Fruit fly (Drosophila melanogaster) whole organism, embryonic: ENCODE results near the gene Crg-1.

Source experiments
- Asciz ChIP-seq: fragments of 200-800 bp; sonication (Bioruptor generic); optimal IDR thresholded peaks from 2 replicates; lab custom pipeline; 2017; ENCODE audit warnings: missing biosample characterization, mild to moderate bottlenecking, missing genetic modification characterization, missing genetic modification reagents
- Atf-2 ChIP-seq: fragments of 200-800 bp; sonication (Bioruptor generic); optimal IDR thresholded peaks from 2 replicates; lab custom pipeline; 2016; ENCODE audit warnings: missing biosample characterization, missing genetic modification characterization
- CG10209 ChIP-seq: fragments of 200-800 bp; sonication (Bioruptor generic); optimal IDR thresholded peaks from 3 replicates; lab custom pipeline; 2017; ENCODE audit warnings: missing biosample characterization, mild to moderate bottlenecking, missing genetic modification characterization, missing genetic modification reagents
- CG10462 ChIP-seq: fragments of 200-800 bp; sonication (Bioruptor generic); optimal IDR thresholded peaks from 2 replicates; lab custom pipeline; 2016; ENCODE audit warnings: missing biosample characterization, missing genetic modification characterization
- CG10654 ChIP-seq: fragments of 200-800 bp; sonication (Bioruptor generic); optimal IDR thresholded peaks from 2 replicates; lab custom pipeline; 2016; ENCODE audit warnings: missing biosample characterization, missing genetic modification characterization
- CG11560 ChIP-seq: fragments of 200-800 bp; sonication (Bioruptor generic); IDR thresholded peaks from 3 replicates; pipeline ENCODE4 v1.3.6; 2022; ENCODE audit warnings: missing biosample characterization, missing genetic modification characterization
- CG12299 ChIP-seq: fragments of 200-800 bp; sonication (Bioruptor generic); optimal IDR thresholded peaks from 2 replicates; lab custom pipeline; 2018; ENCODE audit warnings: missing biosample characterization, mild to moderate bottlenecking, missing genetic modification characterization
- CG1233 ChIP-seq: fragments of 200-800 bp; sonication (Bioruptor generic); optimal IDR thresholded peaks from 4 replicates; lab custom pipeline; 2018; ENCODE audit warnings: missing biosample characterization, mild to moderate bottlenecking, missing genetic modification characterization
- CG12391 ChIP-seq: fragments of 200-800 bp; sonication (Bioruptor generic); optimal IDR thresholded peaks from 3 replicates; lab custom pipeline; 2018; ENCODE audit warnings: missing biosample characterization, mild to moderate bottlenecking, missing genetic modification characterization, moderate library complexity
- CG13296 ChIP-seq: fragments of 200-800 bp; sonication (Bioruptor generic); optimal IDR thresholded peaks from 3 replicates; lab custom pipeline; 2018; ENCODE audit warnings: missing biosample characterization, mild to moderate bottlenecking, missing genetic modification characterization
- CG13424 ChIP-seq: fragments of 200-800 bp; sonication (Bioruptor generic); optimal IDR thresholded peaks from 2 replicates; lab custom pipeline; 2019; ENCODE audit warnings: missing biosample characterization, mild to moderate bottlenecking, missing genetic modification characterization, moderate library complexity
- CG14965 ChIP-seq: fragments of 200-800 bp; sonication (Bioruptor generic); optimal IDR thresholded peaks from 2 replicates; lab custom pipeline; 2016; ENCODE audit warnings: missing biosample characterization, missing genetic modification characterization, borderline replicate concordance
- CG16815 ChIP-seq: fragments of 200-800 bp; sonication (Bioruptor generic); optimal IDR thresholded peaks from 3 replicates; lab custom pipeline; 2017; ENCODE audit warnings: missing biosample characterization, mild to moderate bottlenecking, missing genetic modification characterization
- CG17385 ChIP-seq: fragments of 200-800 bp; sonication (Bioruptor generic); optimal IDR thresholded peaks from 3 replicates; lab custom pipeline; 2018; ENCODE audit warnings: missing biosample characterization, mild to moderate bottlenecking, missing genetic modification characterization
- CG30403 ChIP-seq: fragments of 200-800 bp; sonication (Bioruptor generic); optimal IDR thresholded peaks from 3 replicates; lab custom pipeline; 2016; ENCODE audit warnings: missing biosample characterization, missing genetic modification characterization
- CG31388 ChIP-seq: fragments of 200-800 bp; sonication (Bioruptor generic); optimal IDR thresholded peaks from 2 replicates; lab custom pipeline; 2016; ENCODE audit warnings: missing biosample characterization, missing genetic modification characterization
- CG4424 ChIP-seq: fragments of 200-800 bp; sonication (Bioruptor generic); optimal IDR thresholded peaks from 3 replicates; lab custom pipeline; 2016; ENCODE audit warnings: missing biosample characterization, missing genetic modification characterization
- CG4617 ChIP-seq: fragments of 200-800 bp; sonication (Bioruptor generic); optimal IDR thresholded peaks from 3 replicates; lab custom pipeline; 2016; ENCODE audit warnings: missing biosample characterization, missing genetic modification characterization, borderline replicate concordance
- CG7839 ChIP-seq: fragments of 200-800 bp; sonication (Bioruptor generic); optimal IDR thresholded peaks from 3 replicates; lab custom pipeline; 2018; ENCODE audit warnings: missing biosample characterization, mild to moderate bottlenecking, missing genetic modification characterization, moderate library complexity
- CG8359 ChIP-seq: fragments of 200-800 bp; sonication (Bioruptor generic); optimal IDR thresholded peaks from 2 replicates; lab custom pipeline; 2017; ENCODE audit warnings: missing biosample characterization, mild to moderate bottlenecking, missing genetic modification characterization, borderline replicate concordance
- CG9727 ChIP-seq: fragments of 200-800 bp; sonication (Bioruptor generic); optimal IDR thresholded peaks from 3 replicates; lab custom pipeline; 2017; ENCODE audit warnings: missing biosample characterization, mild to moderate bottlenecking, missing genetic modification characterization
- Dfd ChIP-seq, 2 experiments: fragments of >200 bp; optimal IDR thresholded peaks; 2 replicates each; lab custom pipeline; 2017; ENCODE audit warnings: missing biosample characterization in 2 of 2, missing genetic modification characterization in 2 of 2
- Ets65A ChIP-seq: fragments of 200-800 bp; sonication (Bioruptor generic); peaks from one replicate; lab custom pipeline; 2016; ENCODE audit warnings: missing biosample characterization, missing genetic modification characterization
- Fer2 ChIP-seq: fragments of 200-800 bp; sonication (Bioruptor generic); optimal IDR thresholded peaks from 2 replicates; lab custom pipeline; 2018; ENCODE audit warnings: missing biosample characterization, mild to moderate bottlenecking, missing genetic modification characterization, moderate library complexity
- HLHmδ ChIP-seq: fragments of 200-800 bp; sonication (Bioruptor generic); optimal IDR thresholded peaks from 2 replicates; lab custom pipeline; 2018; ENCODE audit warnings: missing biosample characterization, mild to moderate bottlenecking, missing genetic modification characterization, moderate library complexity
- Kr ChIP-seq: fragments of 200-800 bp; sonication (Bioruptor generic); optimal IDR thresholded peaks from 2 replicates; lab custom pipeline; 2017; ENCODE audit warnings: missing biosample characterization, mild to moderate bottlenecking, missing genetic modification characterization
- Meics ChIP-seq: fragments of 200-800 bp; sonication (Bioruptor generic); optimal IDR thresholded peaks from 2 replicates; lab custom pipeline; 2017; ENCODE audit warnings: missing biosample characterization, mild to moderate bottlenecking, missing genetic modification characterization
- Myb ChIP-seq: fragments of 200-800 bp; sonication (Bioruptor generic); optimal IDR thresholded peaks from 2 replicates; lab custom pipeline; 2016; ENCODE audit warnings: missing biosample characterization, missing genetic modification characterization
- Nf-YB ChIP-seq: fragments of 200-800 bp; sonication (Bioruptor generic); optimal IDR thresholded peaks from 3 replicates; lab custom pipeline; 2019; ENCODE audit warnings: missing biosample characterization, mild to moderate bottlenecking, missing genetic modification characterization, moderate library complexity
- Spps ChIP-seq: fragments of 200-800 bp; sonication (Bioruptor generic); optimal IDR thresholded peaks from 2 replicates; lab custom pipeline; 2018; ENCODE audit warnings: missing biosample characterization, mild to moderate bottlenecking, missing genetic modification characterization
- ash1 ChIP-seq: fragments of 200-800 bp; sonication (Bioruptor generic); optimal IDR thresholded peaks from 2 replicates; lab custom pipeline; 2018; ENCODE audit warnings: missing biosample characterization, mild to moderate bottlenecking, missing genetic modification characterization
- caup ChIP-seq: fragments of 200-800 bp; sonication (Bioruptor generic); optimal IDR thresholded peaks from 3 replicates; lab custom pipeline; 2017; ENCODE audit warnings: missing biosample characterization, mild to moderate bottlenecking, missing genetic modification characterization, moderate library complexity; ENCODE audit not compliant: severe bottlenecking
- dimm ChIP-seq: fragments of 200-800 bp; sonication (Bioruptor generic); IDR thresholded peaks from 2 replicates; pipeline ENCODE4 v1.3.6; 2022; ENCODE audit warnings: missing biosample characterization, missing genetic modification characterization
- dysf ChIP-seq: fragments of 200-800 bp; sonication (Bioruptor generic); IDR thresholded peaks from 3 replicates; pipeline ENCODE4 v1.3.6; 2022; ENCODE audit warnings: missing biosample characterization, missing genetic modification characterization
- ems ChIP-seq: fragments of 200-800 bp; sonication (Bioruptor generic); optimal IDR thresholded peaks from 3 replicates; lab custom pipeline; 2016; ENCODE audit warnings: missing biosample characterization, missing genetic modification characterization
- ftz-f1 ChIP-seq: fragments of 200-800 bp; sonication (Bioruptor generic); optimal IDR thresholded peaks from 2 replicates; lab custom pipeline; 2016; ENCODE audit warnings: missing biosample characterization, missing genetic modification characterization
- nau ChIP-seq: fragments of 200-800 bp; sonication (Bioruptor generic); optimal IDR thresholded peaks from 3 replicates; lab custom pipeline; 2017; ENCODE audit warnings: missing biosample characterization, mild to moderate bottlenecking, missing genetic modification characterization, missing genetic modification reagents
- odd ChIP-seq: fragments of 200-800 bp; sonication (Bioruptor generic); optimal IDR thresholded peaks from 2 replicates; lab custom pipeline; 2017; ENCODE audit warnings: missing biosample characterization, mild to moderate bottlenecking, missing genetic modification characterization
- org-1 ChIP-seq: fragments of 200-800 bp; sonication (Bioruptor generic); optimal IDR thresholded peaks from 2 replicates; lab custom pipeline; 2017; ENCODE audit warnings: missing biosample characterization, missing genetic modification characterization
- p53 ChIP-seq: fragments of 200-800 bp; sonication (Bioruptor generic); optimal IDR thresholded peaks from 2 replicates; lab custom pipeline; 2016; ENCODE audit warnings: missing biosample characterization, missing genetic modification characterization
- pho ChIP-seq: fragments of 200-800 bp; sonication (Bioruptor generic); optimal IDR thresholded peaks from 2 replicates; lab custom pipeline; 2016; ENCODE audit warnings: missing biosample characterization, missing genetic modification characterization
- rib ChIP-seq: fragments of 200-800 bp; sonication (Bioruptor generic); IDR thresholded peaks from 2 replicates; pipeline ENCODE4 v1.3.6; 2022; ENCODE audit warnings: missing biosample characterization, missing genetic modification characterization
- sc ChIP-seq, 3 experiments: fragments of >200 bp in 2 of 3; fragments of 200-800 bp in 1 of 3; sonication (Bioruptor generic) in 1 of 3; optimal IDR thresholded peaks; 2 replicates in 2 of 3; 3 replicates in 1 of 3; lab custom pipeline; 2017; ENCODE audit warnings: mild to moderate bottlenecking in 1 of 3, missing biosample characterization in 1 of 3, missing genetic modification characterization in 1 of 3, missing genetic modification reagents in 1 of 3
- slou ChIP-seq: fragments of 200-800 bp; sonication (Bioruptor generic); optimal IDR thresholded peaks from 3 replicates; lab custom pipeline; 2016; ENCODE audit warnings: missing biosample characterization, missing genetic modification characterization
- ssp ChIP-seq: fragments of 200-800 bp; sonication (Bioruptor generic); IDR thresholded peaks from 2 replicates; pipeline ENCODE4 v1.3.6; 2022; ENCODE audit warnings: missing biosample characterization, missing genetic modification characterization
- ttk ChIP-seq: fragments of 200-800 bp; sonication (Bioruptor generic); IDR thresholded peaks from 2 replicates; pipeline ENCODE4 v2.1.2; 2022; ENCODE audit warnings: missing biosample characterization, missing genetic modification characterization
- wdn ChIP-seq: fragments of 200-800 bp; sonication (Bioruptor generic); IDR thresholded peaks from 2 replicates; pipeline ENCODE4 v1.3.6; 2022; ENCODE audit warnings: missing biosample characterization, missing genetic modification characterization
- z ChIP-seq: fragments of 200-800 bp; sonication (Bioruptor generic); IDR thresholded peaks from 3 replicates; pipeline ENCODE4 v1.3.6; 2022; ENCODE audit warnings: missing biosample characterization, missing genetic modification characterization
- zen ChIP-seq: fragments of 200-800 bp; sonication (Bioruptor generic); optimal IDR thresholded peaks from 3 replicates; lab custom pipeline; 2018; ENCODE audit warnings: missing biosample characterization, mild to moderate bottlenecking, missing genetic modification characterization, moderate library complexity
- zfh1 ChIP-seq: fragments of 200-800 bp; sonication (Bioruptor generic); IDR thresholded peaks from 3 replicates; pipeline ENCODE4 v1.3.6; 2022; ENCODE audit warnings: missing biosample characterization, missing genetic modification characterization

Crg-1 gene

dm6 chrX:3838648-3839047 lies 45.6 kb downstream of the Crg-1 start:
- peak; percentile 39; the same call in 1 of the 2 replicates for TF ChIP-seq wdn
- TF ChIP-seq CG9727 (GFP tag; lab: Kevin White, UChicago): peak; percentile 79
- peak; percentile 41; the same call in 1 of the 2 replicates for TF ChIP-seq ssp (GFP tag; lab: Robert Waterston, UW)
- peak; percentile 65 for TF ChIP-seq ems (GFP tag; lab: Kevin White, UChicago)
- peak; percentile 38 for TF ChIP-seq CG4617 (GFP tag; lab: Kevin White, UChicago)
- no peak for TF ChIP-seq CG11560 (tag; lab: Robert Waterston, UW)
- peak; percentile 24 for TF ChIP-seq Spps (tag; lab: Kevin White, UChicago)
- TF ChIP-seq CG10654 (GFP tag; lab: Kevin White, UChicago): peak; percentile 63
- TF ChIP-seq z (GFP tag; lab: Robert Waterston, UW): no peak
- peak; percentile 78 for TF ChIP-seq Asciz
- peak; percentile 79 for TF ChIP-seq zfh1 (GFP tag; lab: Robert Waterston, UW)
- TF ChIP-seq pho (GFP tag; lab: Kevin White, UChicago): peak; percentile 67
- peak; percentile 64 for TF ChIP-seq org-1 (GFP tag; lab: Kevin White, UChicago)
- peak; percentile 42 for TF ChIP-seq CG16815
- no peak for TF ChIP-seq p53 (GFP tag; lab: Kevin White, UChicago)
- peak; percentile 64 for TF ChIP-seq ttk (GFP tag; lab: Robert Waterston, UW)
- TF ChIP-seq Ets65A (GFP tag; lab: Kevin White, UChicago): peak; percentile 94
- peak; percentile 76 for TF ChIP-seq caup (GFP tag; lab: Kevin White, UChicago)
- TF ChIP-seq CG10462: peak; percentile 40
- TF ChIP-seq CG12299 (tag; lab: Kevin White, UChicago): peak; percentile 61
- peak; percentile 81 for TF ChIP-seq CG12391 (tag; lab: Kevin White, UChicago)
- TF ChIP-seq Kr: no peak
- peak; percentile 54 for TF ChIP-seq Myb (GFP tag; lab: Kevin White, UChicago)
- peak; percentile 43 for TF ChIP-seq Nf-YB (GFP tag; lab: Kevin White, UChicago)
- peak; percentile 84 for TF ChIP-seq CG7839 (tag; lab: Kevin White, UChicago)
- no peak for TF ChIP-seq HLHmδ
- TF ChIP-seq ftz-f1 (GFP tag; lab: Kevin White, UChicago): no peak
- peak; percentile 60 for TF ChIP-seq Fer2 (tag; lab: Kevin White, UChicago)
- TF ChIP-seq rib (GFP tag; lab: Robert Waterston, UW): 0 out of 2 replicates have a peak, but pooled peaks have one; percentile 14
- TF ChIP-seq Meics: peak; percentile 81
- TF ChIP-seq dimm (GFP tag; lab: Robert Waterston, UW): no peak
- no peak for TF ChIP-seq Dfd (GFP tag; optimal IDR thresholded peaks at IDR 0.05; lab: Kevin White, UChicago)
- TF ChIP-seq odd (GFP tag; lab: Kevin White, UChicago): peak; percentile 72
- TF ChIP-seq zen (tag; lab: Kevin White, UChicago): peak; percentile 65
- TF ChIP-seq CG30403: peak; percentile 79
- TF ChIP-seq CG8359 (GFP tag; lab: Kevin White, UChicago): peak; percentile 54
- TF ChIP-seq dysf (GFP tag; lab: Robert Waterston, UW): peak; percentile 83
- TF ChIP-seq CG1233: peak; percentile 78
- no peak for TF ChIP-seq sc (optimal IDR thresholded peaks at IDR 0.05; lab: Kevin White, UChicago)
- peak; percentile 51 for TF ChIP-seq sc (GFP tag; optimal IDR thresholded peaks at IDR 0.05; lab: Kevin White, UChicago)
- TF ChIP-seq CG17385 (GFP tag; lab: Kevin White, UChicago): peak; percentile 73
- TF ChIP-seq CG13296 (GFP tag; lab: Kevin White, UChicago): peak; percentile 84
- no peak for TF ChIP-seq CG31388 (GFP tag; lab: Kevin White, UChicago)
- TF ChIP-seq slou (GFP tag; lab: Kevin White, UChicago): peak; percentile 36
- peak; percentile 53 for TF ChIP-seq nau (GFP tag; lab: Kevin White, UChicago)
- peak; percentile 81 for TF ChIP-seq CG10209 (GFP tag; lab: Kevin White, UChicago)
- TF ChIP-seq Atf-2 (GFP tag; lab: Kevin White, UChicago): peak; percentile 73
- TF ChIP-seq ash1 (GFP tag; lab: Kevin White, UChicago): peak; percentile 21
- peak; percentile 26 for TF ChIP-seq CG14965 (GFP tag; lab: Kevin White, UChicago)
- peak; percentile 80 for TF ChIP-seq CG4424 (GFP tag; lab: Kevin White, UChicago)
- peak; percentile 87 for TF ChIP-seq CG13424 (tag; lab: Kevin White, UChicago)
